Worm (Caenorhabditis elegans): ENCODE data around the gene F07E5.13.
"Not testable (repeated sequence)": the region's sequence is repeated elsewhere in the genome, so short reads cannot be mapped to it uniquely, and the experiment has no call there.

The F07E5.13 gene

DNA sequence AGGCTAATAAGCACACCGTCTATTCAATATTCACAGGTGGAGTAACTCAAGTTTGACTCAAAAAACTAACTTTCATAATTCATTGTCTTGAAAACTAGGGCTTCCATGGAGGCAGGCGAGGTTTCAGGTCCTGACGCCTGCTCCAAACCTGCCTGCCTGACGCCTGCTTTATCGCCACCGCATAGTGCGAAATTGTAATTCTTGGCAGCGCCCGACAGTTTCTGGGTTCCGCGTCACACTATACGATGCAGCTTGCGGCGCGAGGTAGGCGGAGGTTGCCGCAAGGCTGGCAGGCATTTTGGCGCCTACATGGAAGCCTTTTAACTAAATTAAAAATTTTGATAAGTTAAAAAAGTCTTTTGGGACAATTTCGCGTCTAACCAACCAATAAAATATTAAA is 23.3 kb upstream of the F07E5.13 start:
- TF ChIP-seq ref-1 (GFP tag; conservative IDR thresholded peaks at IDR 0.05) (no peak), klf-2 (GFP tag; conservative IDR thresholded peaks at IDR 0.05) (no peak), ztf-29 (GFP tag; IDR thresholded peaks at IDR 0.05) (no peak), med-1 (GFP tag; optimal IDR thresholded peaks at IDR 0.05; ENCODE audit: insufficient read depth) (no peak), tab-1 (GFP tag; IDR thresholded peaks at IDR 0.05) (no peak), flt-1 (GFP tag; IDR thresholded peaks at IDR 0.05) (no peak), ztf-23 (GFP tag; IDR thresholded peaks at IDR 0.05) (no peak)

DNA sequence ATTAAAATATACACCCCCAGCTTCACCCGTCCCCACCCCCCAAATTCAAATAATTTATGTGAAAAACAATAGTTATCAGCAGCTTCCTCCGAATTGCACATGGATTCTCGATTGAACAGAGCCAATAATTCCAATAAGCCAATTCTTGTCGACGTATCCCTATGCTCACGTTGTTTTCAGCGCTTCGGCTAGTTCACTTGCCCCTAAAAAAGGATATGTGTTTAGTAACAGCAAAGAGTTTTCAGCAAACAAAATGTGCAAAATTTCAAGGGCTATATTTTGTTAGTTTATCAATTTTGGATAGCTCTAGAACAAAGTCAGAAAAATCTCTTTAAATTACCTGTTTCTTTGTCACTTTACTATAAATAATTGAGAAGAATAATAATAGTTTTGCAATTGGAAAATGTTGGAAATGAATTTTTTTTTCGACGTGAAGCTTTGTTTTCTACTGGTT is 19.9 kb upstream of the F07E5.13 start, which contains the start of the genes T16A1.5 and fbxc-49:
Gene T16A1.5, minus strand, starts transcription at position 101 of the 454 bp plus-strand sequence.
Gene fbxc-49, plus strand, starts transcription at position 404 of the 454 bp plus-strand sequence.
- no peak for TF ChIP-seq flt-1 (GFP tag; IDR thresholded peaks at IDR 0.05)
- no peak for TF ChIP-seq ref-1 (GFP tag; conservative IDR thresholded peaks at IDR 0.05)
- TF ChIP-seq cog-1 (tag; optimal IDR thresholded peaks at IDR 0.05): no peak
- TF ChIP-seq med-1 (GFP tag; optimal IDR thresholded peaks at IDR 0.05; ENCODE audit: insufficient read depth): no peak
- no peak for TF ChIP-seq ztf-29 (GFP tag; IDR thresholded peaks at IDR 0.05)
- TF ChIP-seq tab-1 (GFP tag; IDR thresholded peaks at IDR 0.05): no peak
- TF ChIP-seq T22C8.4 (GFP tag; IDR thresholded peaks at IDR 0.05): no peak
- no peak for TF ChIP-seq ztf-23 (GFP tag; IDR thresholded peaks at IDR 0.05)
- TF ChIP-seq klf-2 (GFP tag; conservative IDR thresholded peaks at IDR 0.05): no peak

DNA sequence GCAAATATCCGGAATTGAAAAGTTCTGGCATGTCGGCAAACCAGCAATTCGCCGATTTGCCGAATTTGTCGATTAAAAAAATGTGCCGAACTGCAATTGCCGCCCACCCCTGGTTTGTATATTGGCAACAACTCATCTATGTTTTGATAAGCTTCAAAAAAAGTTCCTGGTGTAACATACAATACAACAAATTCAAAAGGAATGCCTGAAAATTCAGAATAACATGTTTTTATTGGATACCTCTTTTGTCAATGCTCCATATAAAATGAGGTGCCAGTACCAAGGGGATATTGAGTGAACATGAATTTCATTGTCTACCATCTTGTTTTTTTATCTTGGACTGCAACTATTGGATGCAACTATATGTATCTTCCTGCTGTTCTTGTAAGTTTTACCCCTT is 17.4 kb upstream of the F07E5.13 start, which contains the start of gene T16A1.4:
Gene T16A1.4, plus strand, starts transcription at position 301 of the 400 bp plus-strand sequence.
- TF ChIP-seq flt-1 (GFP tag; IDR thresholded peaks at IDR 0.05) (no peak), cog-1 (tag; optimal IDR thresholded peaks at IDR 0.05) (no peak), med-1 (GFP tag; optimal IDR thresholded peaks at IDR 0.05; ENCODE audit: insufficient read depth) (no peak), tab-1 (GFP tag; IDR thresholded peaks at IDR 0.05) (no peak), T22C8.4 (GFP tag; IDR thresholded peaks at IDR 0.05) (no peak), ztf-23 (GFP tag; IDR thresholded peaks at IDR 0.05) (no peak), ztf-29 (GFP tag; IDR thresholded peaks at IDR 0.05) (no peak), klf-2 (GFP tag; conservative IDR thresholded peaks at IDR 0.05) (no peak), ref-1 (GFP tag; conservative IDR thresholded peaks at IDR 0.05) (no peak)

DNA sequence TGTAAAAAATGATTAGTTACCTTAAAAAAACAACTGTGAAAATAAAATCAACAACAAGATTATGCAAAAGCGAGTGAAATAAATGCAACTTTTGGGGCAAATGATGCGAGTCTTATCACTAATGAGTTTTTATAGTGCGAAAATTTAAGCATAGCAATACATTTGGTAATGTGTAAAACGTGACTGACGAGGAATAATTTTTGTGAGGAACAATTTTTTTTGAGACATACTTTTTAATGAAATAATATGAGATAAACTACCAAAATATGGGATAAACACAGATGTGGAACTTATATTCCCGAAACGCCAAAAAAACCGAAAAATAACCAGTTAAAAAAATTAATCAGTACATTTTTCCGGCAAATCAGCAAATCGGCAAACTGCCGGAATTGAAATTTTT is 16.5 kb upstream of the F07E5.13 start, which contains the start of gene F07E5.9:
Gene F07E5.9, minus strand, starts transcription at position 101 of the 400 bp plus-strand sequence.
- no peak for TF ChIP-seq tab-1 (GFP tag; IDR thresholded peaks at IDR 0.05)
- TF ChIP-seq ref-1 (GFP tag; conservative IDR thresholded peaks at IDR 0.05): no peak
- no peak for TF ChIP-seq klf-2 (GFP tag; conservative IDR thresholded peaks at IDR 0.05)
- no peak for TF ChIP-seq med-1 (GFP tag; optimal IDR thresholded peaks at IDR 0.05; ENCODE audit: insufficient read depth)
- TF ChIP-seq cog-1 (tag; optimal IDR thresholded peaks at IDR 0.05): no peak
- no peak for TF ChIP-seq ztf-23 (GFP tag; IDR thresholded peaks at IDR 0.05)
- TF ChIP-seq flt-1 (GFP tag; IDR thresholded peaks at IDR 0.05): no peak
- no peak for TF ChIP-seq T22C8.4 (GFP tag; IDR thresholded peaks at IDR 0.05)

DNA sequence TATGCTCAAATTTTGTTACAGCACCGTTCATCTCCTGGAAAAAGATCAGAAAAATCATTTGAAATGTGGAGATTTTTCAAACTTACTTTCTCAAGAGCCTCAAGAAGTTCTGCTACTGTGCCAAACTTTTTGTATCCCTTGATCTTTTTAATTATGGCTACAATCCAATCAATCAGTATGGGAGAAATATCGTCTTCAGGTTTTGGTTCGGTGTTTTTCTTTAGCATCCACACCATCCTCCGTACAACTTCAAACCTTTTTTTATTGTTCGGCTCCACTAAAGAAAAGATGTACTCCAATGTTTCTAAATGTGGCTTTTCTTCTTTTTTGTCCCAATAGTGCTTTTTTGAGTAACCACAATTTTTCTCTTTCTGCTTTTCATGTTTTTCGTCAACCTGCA is 12.6 kb upstream of the F07E5.13 start:
- TF ChIP-seq ztf-29 (GFP tag; IDR thresholded peaks at IDR 0.05) (no peak), flt-1 (GFP tag; IDR thresholded peaks at IDR 0.05) (no peak), klf-2 (GFP tag; conservative IDR thresholded peaks at IDR 0.05) (no peak), T22C8.4 (GFP tag; IDR thresholded peaks at IDR 0.05) (no peak)

DNA sequence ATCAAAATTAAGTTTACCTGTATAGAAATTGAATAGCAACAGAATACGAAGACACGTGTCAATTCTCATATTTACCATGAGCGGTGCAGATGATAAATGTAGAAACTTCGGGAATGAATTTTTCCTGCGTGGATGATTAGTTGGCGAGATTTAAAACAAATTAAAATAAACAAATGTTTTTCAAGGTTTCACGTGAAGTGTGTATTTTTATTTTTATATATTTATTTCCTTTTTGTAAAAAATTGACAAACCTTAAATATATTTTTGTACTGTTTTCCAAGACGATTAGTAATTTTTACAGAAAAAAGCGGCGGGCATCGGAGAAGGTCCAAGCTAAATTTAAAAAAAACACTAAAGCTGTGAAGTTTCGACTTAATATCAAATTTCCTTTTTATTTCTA is 11.6 kb upstream of the F07E5.13 start, which contains the start of gene F07E5.8:
Gene F07E5.8, minus strand, starts transcription at position 101 of the 400 bp plus-strand sequence.
- no peak for TF ChIP-seq ref-1 (GFP tag; conservative IDR thresholded peaks at IDR 0.05)
- TF ChIP-seq cog-1 (tag; optimal IDR thresholded peaks at IDR 0.05): no peak
- no peak for TF ChIP-seq tab-1 (GFP tag; IDR thresholded peaks at IDR 0.05)
- TF ChIP-seq ztf-29 (GFP tag; IDR thresholded peaks at IDR 0.05): no peak

DNA sequence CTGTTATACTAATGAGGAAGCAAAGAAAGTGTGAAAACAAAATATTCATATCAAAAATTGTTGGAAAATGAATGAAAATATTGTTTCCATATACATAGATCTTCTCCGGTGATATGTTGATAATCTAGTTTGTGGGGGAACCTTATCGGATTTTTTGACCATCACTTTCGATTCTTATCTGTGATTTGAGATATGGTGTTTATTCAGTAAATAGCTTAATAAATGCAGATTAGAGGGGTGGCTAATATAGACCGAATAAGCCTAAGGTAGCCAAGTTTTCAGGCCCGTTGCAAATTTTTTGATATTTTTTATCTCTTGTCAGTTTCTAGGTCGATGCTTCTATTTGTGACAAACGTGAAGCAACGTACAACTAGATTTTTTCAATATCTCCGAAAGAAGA is 7.5 kb upstream of the F07E5.13 start, which contains the start of gene F07E5.7:
Gene F07E5.7, minus strand, starts transcription at position 101 of the 400 bp plus-strand sequence.
- TF ChIP-seq ztf-23 (GFP tag; IDR thresholded peaks at IDR 0.05) (no peak), ztf-29 (GFP tag; IDR thresholded peaks at IDR 0.05) (no peak), flt-1 (GFP tag; IDR thresholded peaks at IDR 0.05) (no peak), med-1 (GFP tag; optimal IDR thresholded peaks at IDR 0.05; ENCODE audit: insufficient read depth) (no peak), T22C8.4 (GFP tag; IDR thresholded peaks at IDR 0.05) (no peak), cog-1 (tag; optimal IDR thresholded peaks at IDR 0.05) (no peak), tab-1 (GFP tag; IDR thresholded peaks at IDR 0.05) (no peak), klf-2 (GFP tag; conservative IDR thresholded peaks at IDR 0.05) (no peak), ref-1 (GFP tag; conservative IDR thresholded peaks at IDR 0.05) (no peak)

DNA sequence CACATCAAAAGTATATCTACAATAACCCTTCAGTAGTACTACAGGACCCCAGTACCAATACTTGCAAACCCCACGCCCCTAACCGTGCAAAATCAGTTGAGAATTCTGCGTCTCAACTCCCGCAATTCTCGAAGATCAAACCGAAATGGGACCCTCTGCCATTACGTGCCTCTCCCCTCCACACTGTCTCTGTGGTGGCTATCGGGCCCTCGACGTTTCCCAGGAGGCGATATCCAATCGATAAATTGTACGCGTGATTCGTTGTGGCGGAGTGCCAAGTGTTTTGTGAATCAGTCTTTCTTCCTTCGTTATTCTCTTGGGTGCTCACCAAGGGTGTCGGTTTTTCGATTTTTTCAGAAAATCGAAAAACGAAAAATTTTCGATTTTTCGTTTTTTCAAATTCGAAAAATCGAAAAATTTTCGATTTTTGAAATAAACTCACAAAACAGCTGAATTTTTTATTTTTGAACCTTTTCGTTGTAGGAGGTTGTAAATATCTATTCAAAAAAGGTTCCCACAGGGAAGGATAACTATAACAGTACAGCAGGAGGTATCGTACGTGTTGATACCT is 3.6 kb upstream of the F07E5.13 start, which contains the start of gene F07E5.12:
Gene F07E5.12, plus strand, starts transcription at position 521 of the 571 bp plus-strand sequence.
- TF ChIP-seq cog-1 (tag; optimal IDR thresholded peaks at IDR 0.05); flt-1 (GFP tag; IDR thresholded peaks at IDR 0.05); ztf-23 (GFP tag; IDR thresholded peaks at IDR 0.05): not testable (repeated sequence)

DNA sequence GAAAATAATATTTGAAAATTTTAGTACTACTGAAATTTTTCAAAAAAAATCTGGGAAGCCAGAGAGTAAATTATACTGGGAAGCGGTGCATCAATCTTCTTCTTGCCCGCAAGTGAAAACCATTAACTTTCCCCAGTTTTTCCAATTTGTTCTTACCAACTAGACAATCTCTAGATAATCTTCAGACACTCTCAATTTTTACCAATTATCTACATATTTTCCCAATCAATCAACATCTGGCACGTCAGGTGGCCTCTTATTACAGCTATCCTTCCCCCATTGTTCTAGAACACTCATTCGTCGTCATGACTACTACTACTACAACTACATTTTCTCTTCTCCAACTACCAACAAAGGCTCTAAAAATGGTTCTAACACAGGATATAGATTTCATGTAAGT is 608 bp upstream of the F07E5.13 start, which contains the start of gene fbxb-6:
Gene fbxb-6, plus strand, starts transcription at position 301 of the 400 bp plus-strand sequence.
- TF ChIP-seq flt-1 (GFP tag; IDR thresholded peaks at IDR 0.05) (no peak), T22C8.4 (GFP tag; IDR thresholded peaks at IDR 0.05) (no peak), ztf-23 (GFP tag; IDR thresholded peaks at IDR 0.05) (no peak), cog-1 (tag; optimal IDR thresholded peaks at IDR 0.05) (no peak), ztf-29 (GFP tag; IDR thresholded peaks at IDR 0.05) (no peak), tab-1 (GFP tag; IDR thresholded peaks at IDR 0.05) (no peak), ref-1 (GFP tag; conservative IDR thresholded peaks at IDR 0.05) (no peak), klf-2 (GFP tag; conservative IDR thresholded peaks at IDR 0.05) (no peak), med-1 (GFP tag; optimal IDR thresholded peaks at IDR 0.05; ENCODE audit: insufficient read depth) (no peak)

DNA sequence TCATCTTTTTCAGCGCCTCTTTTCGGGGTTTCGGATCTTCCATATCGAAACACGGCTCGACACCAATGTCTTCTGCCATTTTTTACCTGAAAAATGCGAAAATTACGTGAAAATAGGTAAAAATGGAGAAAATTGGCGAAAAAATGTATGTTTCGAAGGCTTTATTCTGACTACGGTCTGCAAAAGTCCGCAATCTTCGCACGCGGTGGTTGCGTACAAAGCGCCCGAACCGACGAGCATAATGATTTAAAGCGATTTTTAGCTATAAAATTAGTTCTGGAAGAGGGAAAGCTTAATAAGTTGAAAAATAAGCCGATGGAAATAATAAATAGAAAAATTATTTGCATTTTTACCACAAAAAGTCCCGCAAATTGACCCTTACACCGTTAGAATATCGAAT is 4.9 kb downstream of the F07E5.13 start, which contains the start of gene F07E5.5:
Gene F07E5.5, minus strand, starts transcription at position 86 of the 400 bp plus-strand sequence.
- TF ChIP-seq T22C8.4 (GFP tag; IDR thresholded peaks at IDR 0.05): no peak
- TF ChIP-seq klf-2 (GFP tag; conservative IDR thresholded peaks at IDR 0.05): no peak
- no peak for TF ChIP-seq flt-1 (GFP tag; IDR thresholded peaks at IDR 0.05)
- TF ChIP-seq ztf-29 (GFP tag; IDR thresholded peaks at IDR 0.05): no peak
- TF ChIP-seq med-1 (GFP tag; optimal IDR thresholded peaks at IDR 0.05; ENCODE audit: insufficient read depth): no peak
